Worm (Caenorhabditis elegans) whole organism, late embryonic: ENCODE results near the gene Y47D7A.13.

Source experiments
- C08G9.2 ChIP-seq: sonication (generic microtip); optimal IDR thresholded peaks from 2 replicates; lab custom pipeline; 2016; ENCODE audit warnings: mild to moderate bottlenecking, missing genetic modification characterization, moderate library complexity, missing compliant biosample characterization
- C38D4.7 ChIP-seq: fragments of 200-800 bp; sonication (Bioruptor generic); optimal IDR thresholded peaks from 2 replicates; lab custom pipeline; 2018; ENCODE audit warnings: mild to moderate bottlenecking, missing genetic modification characterization, moderate library complexity, missing compliant biosample characterization
- F13H6.1 ChIP-seq: sonication (generic microtip); optimal IDR thresholded peaks from 2 replicates; lab custom pipeline; 2016; ENCODE audit warnings: missing genetic modification characterization, missing compliant biosample characterization
- Y22D7AL.16 ChIP-seq: sonication (generic microtip); optimal IDR thresholded peaks from 2 replicates; lab custom pipeline; 2016; ENCODE audit warnings: missing genetic modification characterization, missing compliant biosample characterization
- ahr-1 ChIP-seq: sonication (generic microtip); optimal IDR thresholded peaks from 2 replicates; lab custom pipeline; 2016; ENCODE audit warnings: missing genetic modification characterization, missing compliant biosample characterization
- ama-1 ChIP-seq: fragments of 150-350 bp; optimal IDR thresholded peaks from 2 replicates; lab custom pipeline; 2014
- ceh-18 ChIP-seq: sonication (generic microtip); optimal IDR thresholded peaks from 2 replicates; lab custom pipeline; 2016; ENCODE audit warnings: missing genetic modification characterization, missing compliant biosample characterization
- ceh-22 ChIP-seq: sonication (generic microtip); optimal IDR thresholded peaks from 2 replicates; lab custom pipeline; 2017; ENCODE audit warnings: missing biosample characterization, missing genetic modification characterization
- ceh-24 ChIP-seq: sonication (generic microtip); optimal IDR thresholded peaks from 2 replicates; lab custom pipeline; 2016; ENCODE audit warnings: mild to moderate bottlenecking, missing genetic modification characterization, missing compliant biosample characterization
- ceh-31 ChIP-seq: sonication (generic microtip); optimal IDR thresholded peaks from 2 replicates; lab custom pipeline; 2016; ENCODE audit warnings: missing genetic modification characterization, missing compliant biosample characterization
- ceh-9 ChIP-seq: sonication (generic microtip); optimal IDR thresholded peaks from 2 replicates; lab custom pipeline; 2016; ENCODE audit warnings: mild to moderate bottlenecking, missing genetic modification characterization, inconsistent platforms, missing compliant biosample characterization
- che-1 ChIP-seq: sonication (generic microtip); optimal IDR thresholded peaks from 2 replicates; lab custom pipeline; 2016; ENCODE audit warnings: mild to moderate bottlenecking, missing genetic modification characterization, missing compliant biosample characterization
- dve-1 ChIP-seq: sonication (generic microtip); optimal IDR thresholded peaks from 2 replicates; lab custom pipeline; 2017; ENCODE audit warnings: antibody characterized with exemption, mild to moderate bottlenecking, missing genetic modification characterization, missing compliant biosample characterization
- elt-2 ChIP-seq: sonication (generic microtip); optimal IDR thresholded peaks from 2 replicates; lab custom pipeline; 2016; ENCODE audit warnings: missing genetic modification reagents, missing genetic modification characterization, missing compliant biosample characterization
- elt-4 ChIP-seq: sonication (generic microtip); optimal IDR thresholded peaks from 2 replicates; lab custom pipeline; 2016; ENCODE audit warnings: missing genetic modification characterization, missing compliant biosample characterization
- ets-4 ChIP-seq: sonication (generic microtip); optimal IDR thresholded peaks from 2 replicates; lab custom pipeline; 2016; ENCODE audit warnings: missing genetic modification characterization, missing compliant biosample characterization
- eyg-1 ChIP-seq: sonication (generic microtip); optimal IDR thresholded peaks from 2 replicates; lab custom pipeline; 2016; ENCODE audit warnings: missing genotype, missing genetic modification characterization, missing compliant biosample characterization
- fkh-10 ChIP-seq: fragments of 150-350 bp; optimal IDR thresholded peaks from 2 replicates; lab custom pipeline; 2014; ENCODE audit warnings: missing biosample characterization, missing genetic modification reagents, missing genetic modification characterization
- gmeb-2 ChIP-seq: sonication (generic microtip); optimal IDR thresholded peaks from 2 replicates; lab custom pipeline; 2016; ENCODE audit warnings: missing genetic modification characterization, inconsistent platforms, missing compliant biosample characterization
- hlh-13 ChIP-seq: fragments of 200-800 bp; sonication (Bioruptor generic); optimal IDR thresholded peaks from 2 replicates; lab custom pipeline; 2018; ENCODE audit warnings: mild to moderate bottlenecking, missing genetic modification characterization, missing compliant biosample characterization
- hlh-8 ChIP-seq: sonication (generic microtip); optimal IDR thresholded peaks from 2 replicates; lab custom pipeline; 2016; ENCODE audit warnings: missing genotype, missing genetic modification characterization, missing compliant biosample characterization
- lim-6 ChIP-seq: sonication (generic microtip); optimal IDR thresholded peaks from 2 replicates; lab custom pipeline; 2016; ENCODE audit warnings: missing genetic modification characterization, missing compliant biosample characterization
- lin-11 ChIP-seq: fragments of 200-800 bp; sonication (Bioruptor generic); optimal IDR thresholded peaks from 2 replicates; lab custom pipeline; 2018; ENCODE audit warnings: mild to moderate bottlenecking, missing genetic modification characterization, missing compliant biosample characterization
- madf-2 ChIP-seq: sonication (generic microtip); optimal IDR thresholded peaks from 2 replicates; lab custom pipeline; 2017; ENCODE audit warnings: missing genetic modification characterization, missing compliant biosample characterization
- mec-3 ChIP-seq: sonication (generic microtip); optimal IDR thresholded peaks from 2 replicates; lab custom pipeline; 2016; ENCODE audit warnings: borderline replicate concordance, missing genetic modification characterization, missing compliant biosample characterization
- nfya-1 ChIP-seq: sonication (generic microtip); optimal IDR thresholded peaks from 2 replicates; lab custom pipeline; 2017; ENCODE audit warnings: missing genetic modification characterization, mild to moderate bottlenecking, missing compliant biosample characterization, antibody characterized with exemption, moderate library complexity
- odd-2 ChIP-seq: sonication (generic microtip); optimal IDR thresholded peaks from 2 replicates; lab custom pipeline; 2017; ENCODE audit warnings: antibody characterized with exemption, mild to moderate bottlenecking, missing genetic modification characterization, missing compliant biosample characterization
- pag-3 ChIP-seq: sonication (generic microtip); optimal IDR thresholded peaks from 2 replicates; lab custom pipeline; 2016; ENCODE audit warnings: missing compliant biosample characterization, missing genetic modification characterization, borderline replicate concordance
- pha-2 ChIP-seq: sonication (generic microtip); optimal IDR thresholded peaks from 2 replicates; lab custom pipeline; 2017; ENCODE audit warnings: mild to moderate bottlenecking, missing genetic modification characterization, missing compliant biosample characterization
- pha-4 ChIP-seq: fragments of 150-350 bp; optimal IDR thresholded peaks from 2 replicates; lab custom pipeline; 2018; ENCODE audit warnings: missing biosample characterization, missing genetic modification reagents, missing genetic modification characterization
- pqm-1 ChIP-seq: sonication (generic microtip); optimal IDR thresholded peaks from 2 replicates; lab custom pipeline; 2016; ENCODE audit warnings: missing genetic modification characterization, missing compliant biosample characterization
- pros-1 ChIP-seq: fragments of 150-350 bp; optimal IDR thresholded peaks from 2 replicates; lab custom pipeline; 2014; ENCODE audit warnings: missing biosample characterization, missing genetic modification reagents, missing genetic modification characterization
- rnt-1 ChIP-seq: sonication (generic microtip); optimal IDR thresholded peaks from 2 replicates; lab custom pipeline; 2016; ENCODE audit warnings: missing genetic modification characterization, missing compliant biosample characterization
- sdc-2 ChIP-seq: sonication (generic microtip); optimal IDR thresholded peaks from 2 replicates; lab custom pipeline; 2016; ENCODE audit warnings: missing genotype, missing genetic modification characterization, missing compliant biosample characterization
- sox-2 ChIP-seq: fragments of 200-800 bp; sonication (Bioruptor generic); IDR thresholded peaks from 2 replicates; pipeline ENCODE4 v1.3.6; 2022; ENCODE audit warnings: missing genetic modification reagents, missing genetic modification characterization, missing compliant biosample characterization
- sox-4 ChIP-seq: sonication (generic microtip); optimal IDR thresholded peaks from 2 replicates; lab custom pipeline; 2017; ENCODE audit warnings: mild to moderate bottlenecking, missing genetic modification characterization, inconsistent platforms, missing compliant biosample characterization
- syd-9 ChIP-seq: sonication (generic microtip); optimal IDR thresholded peaks from 2 replicates; lab custom pipeline; 2016; ENCODE audit warnings: mild to moderate bottlenecking, missing genetic modification characterization, moderate library complexity, missing compliant biosample characterization
- tbx-7 ChIP-seq: sonication (generic microtip); optimal IDR thresholded peaks from 2 replicates; lab custom pipeline; 2016; ENCODE audit warnings: missing genotype, missing genetic modification characterization, missing compliant biosample characterization
- unc-42 ChIP-seq: sonication (generic microtip); optimal IDR thresholded peaks from 2 replicates; lab custom pipeline; 2016; ENCODE audit warnings: missing genotype, missing genetic modification characterization, missing compliant biosample characterization
- unc-55 ChIP-seq: sonication (generic microtip); optimal IDR thresholded peaks from 2 replicates; lab custom pipeline; 2017; ENCODE audit warnings: missing biosample characterization, missing genetic modification reagents, missing genetic modification characterization
- zip-5 ChIP-seq: sonication (generic microtip); optimal IDR thresholded peaks from 2 replicates; lab custom pipeline; 2016; ENCODE audit warnings: missing genetic modification characterization, missing compliant biosample characterization

Gene Y47D7A.13

DNA sequence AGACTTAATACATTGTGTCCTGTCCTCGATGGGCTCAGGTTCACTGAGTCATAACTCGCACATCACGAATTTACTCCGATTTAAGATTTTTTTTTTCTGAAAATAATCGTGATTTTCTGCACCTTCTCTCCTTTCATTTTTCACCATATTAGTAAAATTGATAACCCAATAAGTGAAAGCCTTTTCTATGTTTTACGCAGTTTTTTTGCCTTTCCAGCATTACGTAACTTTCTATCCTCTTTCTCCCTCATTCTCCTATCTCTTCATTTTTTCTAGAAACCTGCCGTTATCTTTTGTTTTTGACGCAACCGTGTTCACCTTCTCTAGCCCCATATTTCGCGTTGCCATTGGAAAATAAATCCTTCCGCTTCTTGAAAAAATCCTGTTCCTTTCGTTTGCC is 1.5 kb upstream of the Y47D7A.13 start:
- no peak for TF ChIP-seq nfya-1 (tag; lab: Kevin White, UChicago)
- no peak for TF ChIP-seq ceh-9
- TF ChIP-seq ceh-22 (tag; lab: Kevin White, UChicago), result no peak
- TF ChIP-seq zip-5 (tag; lab: Kevin White, UChicago), result no peak
- TF ChIP-seq lin-11 (tag; lab: Kevin White, UChicago), result no peak
- TF ChIP-seq F13H6.1 (tag; lab: Kevin White, UChicago), result no peak
- no peak for TF ChIP-seq pha-2 (tag; lab: Kevin White, UChicago)
- no peak for TF ChIP-seq ceh-31 (tag; lab: Kevin White, UChicago)
- no peak for TF ChIP-seq ceh-24 (tag; lab: Kevin White, UChicago)
- no peak for TF ChIP-seq ama-1 (lab: Kevin White, UChicago)
- TF ChIP-seq sox-4 (tag; lab: Kevin White, UChicago), result no peak
- TF ChIP-seq madf-2 (tag; lab: Kevin White, UChicago), result no peak
- no peak for TF ChIP-seq sdc-2 (tag; lab: Kevin White, UChicago)
- no peak for TF ChIP-seq fkh-10 (GFP tag; lab: Kevin White, UChicago)
- TF ChIP-seq, all 69 proteins: peak for 0

DNA sequence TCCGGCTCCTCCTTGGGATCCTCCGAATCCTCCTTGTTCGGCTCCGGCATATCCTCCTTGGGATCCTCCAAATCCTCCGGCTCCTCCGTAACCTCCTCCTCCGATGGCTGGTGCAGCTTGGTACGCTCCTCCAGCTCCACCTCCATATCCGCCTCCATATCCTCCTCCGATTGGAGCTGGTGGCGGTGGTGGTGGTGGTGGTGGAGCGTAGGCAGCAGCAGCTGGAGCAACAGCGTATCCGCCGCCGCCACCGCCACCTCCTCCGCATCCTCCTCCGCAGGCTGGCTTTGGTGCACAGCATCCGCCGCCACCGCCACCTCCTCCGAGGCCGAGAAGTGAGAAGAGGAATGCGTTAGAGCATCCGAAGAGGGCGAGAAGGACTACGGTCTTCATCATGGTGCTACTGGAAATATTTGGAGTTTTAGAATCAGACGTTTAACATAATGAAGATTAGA is 2.9 kb downstream of the Y47D7A.13 start, which contains the start of gene Y47D7A.15:
Gene Y47D7A.15 (minus strand): TSS at position 405 of the 455 bp plus-strand sequence.
- TF ChIP-seq sox-4 (tag; lab: Kevin White, UChicago), result no peak
- TF ChIP-seq zip-5 (tag; lab: Kevin White, UChicago), result no peak
- TF ChIP-seq hlh-13 (GFP tag; lab: Kevin White, UChicago), result no peak
- no peak for TF ChIP-seq fkh-10 (GFP tag; lab: Kevin White, UChicago)
- no peak for TF ChIP-seq elt-4
- TF ChIP-seq dve-1 (tag; lab: Kevin White, UChicago), result no peak
- TF ChIP-seq C38D4.7, result no peak
- TF ChIP-seq eyg-1 (tag; lab: Kevin White, UChicago), result no peak
- no peak for TF ChIP-seq pros-1 (tag; lab: Kevin White, UChicago)
- no peak for TF ChIP-seq syd-9 (tag; lab: Kevin White, UChicago)
- no peak for TF ChIP-seq ceh-18
- TF ChIP-seq pha-4 (tag; lab: Kevin White, UChicago), result no peak

DNA sequence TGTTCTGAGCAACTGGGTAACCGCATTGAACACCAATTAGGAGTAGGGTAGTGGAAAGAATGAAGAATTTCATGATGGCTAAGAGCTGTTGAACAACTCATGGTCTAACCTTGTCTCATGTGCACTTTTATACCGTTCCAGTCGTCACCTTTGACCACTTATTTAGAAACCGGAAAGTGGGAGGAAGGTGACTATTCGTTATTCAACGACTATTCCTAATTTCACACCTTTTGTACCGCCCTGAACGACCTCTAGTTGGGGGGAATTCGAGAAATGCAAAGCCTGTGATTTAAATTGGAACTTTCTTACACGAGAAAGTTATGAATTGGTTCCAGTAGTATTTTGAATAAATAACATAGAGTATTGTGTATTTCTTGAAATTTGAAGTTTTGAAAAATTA is 6.2 kb downstream of the Y47D7A.13 start, which contains the start of gene Y47D7A.12:
Gene Y47D7A.12 (minus strand): TSS at position 101 of the 400 bp plus-strand sequence.
- TF ChIP-seq pqm-1, result no peak
- TF ChIP-seq odd-2 (tag; lab: Kevin White, UChicago), result no peak
- no peak for TF ChIP-seq elt-4
- no peak for TF ChIP-seq gmeb-2
- no peak for TF ChIP-seq ceh-18
- TF ChIP-seq rnt-1 (tag; lab: Kevin White, UChicago), result no peak
- no peak for TF ChIP-seq ahr-1
- TF ChIP-seq unc-42, result no peak
- TF ChIP-seq F13H6.1 (tag; lab: Kevin White, UChicago), result no peak
- no peak for TF ChIP-seq lim-6
- TF ChIP-seq C08G9.2, result no peak
- TF ChIP-seq pha-2 (tag; lab: Kevin White, UChicago), result no peak
- TF ChIP-seq pag-3 (tag; lab: Kevin White, UChicago), result no peak
- no peak for TF ChIP-seq Y22D7AL.16 (tag; lab: Kevin White, UChicago)
- no peak for TF ChIP-seq mec-3 (tag; lab: Kevin White, UChicago)
- TF ChIP-seq elt-2 (tag; lab: Kevin White, UChicago), result no peak
- TF ChIP-seq syd-9 (tag; lab: Kevin White, UChicago), result no peak
- no peak for TF ChIP-seq hlh-8
- no peak for TF ChIP-seq ceh-31 (tag; lab: Kevin White, UChicago)
- no peak for TF ChIP-seq ets-4 (tag; lab: Kevin White, UChicago)

DNA sequence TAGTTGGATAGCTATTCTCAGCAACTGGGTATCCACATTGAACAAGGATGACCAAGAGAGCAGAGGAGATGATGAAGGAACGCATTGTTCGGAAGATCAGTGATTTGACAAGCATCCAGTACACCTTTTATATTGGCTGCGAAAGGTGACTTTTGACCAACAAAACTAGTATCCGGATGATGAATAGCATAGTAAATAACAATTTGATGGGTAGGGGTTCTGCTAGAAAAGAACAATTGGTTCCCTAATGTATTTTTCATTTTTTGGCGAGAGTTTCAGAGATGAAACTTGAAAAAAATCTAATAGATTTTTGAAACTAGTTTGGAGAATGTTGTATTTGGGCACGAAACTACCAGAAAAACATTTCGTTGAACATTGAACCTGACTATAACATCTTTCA is 7.5 kb downstream of the Y47D7A.13 start, which contains the start of gene Y47D7A.11:
Gene Y47D7A.11 (minus strand): TSS at position 101 of the 400 bp plus-strand sequence.
- TF ChIP-seq pha-2 (tag; lab: Kevin White, UChicago) (no peak), unc-55 (no peak), che-1 (no peak), tbx-7 (tag; lab: Kevin White, UChicago) (no peak), ceh-22 (tag; lab: Kevin White, UChicago) (no peak), F13H6.1 (tag; lab: Kevin White, UChicago) (no peak), elt-2 (tag; lab: Kevin White, UChicago) (no peak), odd-2 (tag; lab: Kevin White, UChicago) (no peak), sox-2 (GFP tag; lab: Robert Waterston, UW) (no peak), syd-9 (tag; lab: Kevin White, UChicago) (no peak)
